Worm (Caenorhabditis elegans): ENCODE results near the gene attf-2.

ce11 chrV:7218988-7219387 is 23.1 kb upstream of the attf-2 start, which contains the start of gene C13F10.5:
- TF ChIP-seq W03F9.2 (tag; optimal IDR thresholded peaks at IDR 0.05): no peak
- TF ChIP-seq him-1 (tag; optimal IDR thresholded peaks at IDR 0.05): no peak
- no peak for TF ChIP-seq dao-5 (tag; optimal IDR thresholded peaks at IDR 0.05)
